Worm (Caenorhabditis elegans): ENCODE results near the gene H03G16.5.

- TF ChIP-seq ama-1 (optimal IDR thresholded peaks at IDR 0.05) (no peak), flt-1 (GFP tag; IDR thresholded peaks at IDR 0.05) (no peak)
These were observed 39.6 kb upstream of the H03G16.5 start for ce11 chrX:15096277-15096676.

All from whole organism, early embryonic.